Worm (Caenorhabditis elegans) whole organism, late embryonic: ENCODE results near the gene C29F9.2.
A peak's percentile ranks its signal among the peaks of the same experiment; 100 is the strongest.

Experiments
- F13H6.1 ChIP-seq: sonication (generic microtip); optimal IDR thresholded peaks from 2 replicates; lab custom pipeline; 2016; ENCODE audit warnings: missing genetic modification characterization, missing compliant biosample characterization
- K09A11.1 ChIP-seq: sonication (generic microtip); optimal IDR thresholded peaks from 2 replicates; lab custom pipeline; 2017; ENCODE audit warnings: antibody characterized with exemption, mild to moderate bottlenecking, missing genetic modification characterization, missing compliant biosample characterization; ENCODE audit not compliant: insufficient read depth
- ahr-1 ChIP-seq: sonication (generic microtip); optimal IDR thresholded peaks from 2 replicates; lab custom pipeline; 2016; ENCODE audit warnings: missing genetic modification characterization, missing compliant biosample characterization
- ama-1 ChIP-seq: fragments of 150-350 bp; optimal IDR thresholded peaks from 2 replicates; lab custom pipeline; 2014
- ceh-18 ChIP-seq: sonication (generic microtip); optimal IDR thresholded peaks from 2 replicates; lab custom pipeline; 2016; ENCODE audit warnings: missing genetic modification characterization, missing compliant biosample characterization
- ceh-31 ChIP-seq: sonication (generic microtip); optimal IDR thresholded peaks from 2 replicates; lab custom pipeline; 2016; ENCODE audit warnings: missing genetic modification characterization, missing compliant biosample characterization
- ceh-34 ChIP-seq: sonication (generic microtip); optimal IDR thresholded peaks from 2 replicates; lab custom pipeline; 2016; ENCODE audit warnings: mild to moderate bottlenecking, missing genetic modification characterization, missing compliant biosample characterization
- ceh-48 ChIP-seq: sonication (generic microtip); optimal IDR thresholded peaks from 2 replicates; lab custom pipeline; 2016; ENCODE audit warnings: missing genetic modification characterization, inconsistent platforms, missing compliant biosample characterization
- ceh-6 ChIP-seq: fragments of 200-800 bp; sonication (Bioruptor generic); optimal IDR thresholded peaks from 2 replicates; lab custom pipeline; 2018; ENCODE audit warnings: mild to moderate bottlenecking, missing genetic modification characterization, missing compliant biosample characterization
- che-1 ChIP-seq: sonication (generic microtip); optimal IDR thresholded peaks from 2 replicates; lab custom pipeline; 2016; ENCODE audit warnings: mild to moderate bottlenecking, missing genetic modification characterization, missing compliant biosample characterization
- dve-1 ChIP-seq: sonication (generic microtip); optimal IDR thresholded peaks from 2 replicates; lab custom pipeline; 2017; ENCODE audit warnings: antibody characterized with exemption, mild to moderate bottlenecking, missing genetic modification characterization, missing compliant biosample characterization
- eyg-1 ChIP-seq: sonication (generic microtip); optimal IDR thresholded peaks from 2 replicates; lab custom pipeline; 2016; ENCODE audit warnings: missing genotype, missing genetic modification characterization, missing compliant biosample characterization
- fax-1 ChIP-seq: sonication (generic microtip); optimal IDR thresholded peaks from 2 replicates; lab custom pipeline; 2016; ENCODE audit warnings: missing genotype, missing genetic modification characterization, missing compliant biosample characterization
- fkh-6 ChIP-seq: sonication (generic microtip); optimal IDR thresholded peaks from 2 replicates; lab custom pipeline; 2016; ENCODE audit warnings: missing genetic modification characterization, missing compliant biosample characterization
- madf-2 ChIP-seq: sonication (generic microtip); optimal IDR thresholded peaks from 2 replicates; lab custom pipeline; 2017; ENCODE audit warnings: missing genetic modification characterization, missing compliant biosample characterization
- mec-3 ChIP-seq: sonication (generic microtip); optimal IDR thresholded peaks from 2 replicates; lab custom pipeline; 2016; ENCODE audit warnings: borderline replicate concordance, missing genetic modification characterization, missing compliant biosample characterization
- nfya-1 ChIP-seq: sonication (generic microtip); optimal IDR thresholded peaks from 2 replicates; lab custom pipeline; 2017; ENCODE audit warnings: missing genetic modification characterization, mild to moderate bottlenecking, missing compliant biosample characterization, antibody characterized with exemption, moderate library complexity
- nhr-11 ChIP-seq: fragments of 150-350 bp; optimal IDR thresholded peaks from 2 replicates; lab custom pipeline; 2014; ENCODE audit warnings: missing biosample characterization, missing genetic modification characterization
- odd-2 ChIP-seq: sonication (generic microtip); optimal IDR thresholded peaks from 2 replicates; lab custom pipeline; 2017; ENCODE audit warnings: antibody characterized with exemption, mild to moderate bottlenecking, missing genetic modification characterization, missing compliant biosample characterization
- pag-3 ChIP-seq: sonication (generic microtip); optimal IDR thresholded peaks from 2 replicates; lab custom pipeline; 2016; ENCODE audit warnings: missing compliant biosample characterization, missing genetic modification characterization, borderline replicate concordance
- pat-9 ChIP-seq: fragments of 200-800 bp; sonication (Bioruptor generic); optimal IDR thresholded peaks from 2 replicates; lab custom pipeline; 2018; ENCODE audit warnings: mild to moderate bottlenecking, missing genetic modification characterization, moderate library complexity, missing compliant biosample characterization
- pax-1 ChIP-seq: fragments of 150-350 bp; optimal IDR thresholded peaks from 2 replicates; lab custom pipeline; 2014; ENCODE audit warnings: missing biosample characterization, missing genetic modification characterization
- pros-1 ChIP-seq: fragments of 150-350 bp; optimal IDR thresholded peaks from 2 replicates; lab custom pipeline; 2014; ENCODE audit warnings: missing biosample characterization, missing genetic modification reagents, missing genetic modification characterization
- rnt-1 ChIP-seq: sonication (generic microtip); optimal IDR thresholded peaks from 2 replicates; lab custom pipeline; 2016; ENCODE audit warnings: missing genetic modification characterization, missing compliant biosample characterization
- sox-2 ChIP-seq: fragments of 200-800 bp; sonication (Bioruptor generic); IDR thresholded peaks from 2 replicates; pipeline ENCODE4 v1.3.6; 2022; ENCODE audit warnings: missing genetic modification reagents, missing genetic modification characterization, missing compliant biosample characterization
- sox-4 ChIP-seq: sonication (generic microtip); optimal IDR thresholded peaks from 2 replicates; lab custom pipeline; 2017; ENCODE audit warnings: mild to moderate bottlenecking, missing genetic modification characterization, inconsistent platforms, missing compliant biosample characterization
- syd-9 ChIP-seq: sonication (generic microtip); optimal IDR thresholded peaks from 2 replicates; lab custom pipeline; 2016; ENCODE audit warnings: mild to moderate bottlenecking, missing genetic modification characterization, moderate library complexity, missing compliant biosample characterization
- tbx-2 ChIP-seq: sonication (generic microtip); optimal IDR thresholded peaks from 2 replicates; lab custom pipeline; 2016; ENCODE audit warnings: missing genetic modification characterization, missing compliant biosample characterization
- unc-3 ChIP-seq, 2 experiments: fragments of 200-800 bp in 1 of 2; sonication (Bioruptor generic) in 1 of 2; sonication (generic microtip) in 1 of 2; conservative IDR thresholded peaks in 1 of 2; optimal IDR thresholded peaks in 1 of 2; 2 replicates each; pipeline versions ENCODE4 v1.3.6 to Lab custom; 2016 to 2022; ENCODE audit warnings: missing compliant biosample characterization in 2 of 2, missing genetic modification characterization in 2 of 2, missing genetic modification reagents in 1 of 2
- unc-42 ChIP-seq: sonication (generic microtip); optimal IDR thresholded peaks from 2 replicates; lab custom pipeline; 2016; ENCODE audit warnings: missing genotype, missing genetic modification characterization, missing compliant biosample characterization
- unc-55 ChIP-seq: sonication (generic microtip); optimal IDR thresholded peaks from 2 replicates; lab custom pipeline; 2017; ENCODE audit warnings: missing biosample characterization, missing genetic modification reagents, missing genetic modification characterization
- unc-86 ChIP-seq: sonication (generic microtip); optimal IDR thresholded peaks from 2 replicates; lab custom pipeline; 2016; ENCODE audit warnings: missing genetic modification characterization, missing compliant biosample characterization
- zip-5 ChIP-seq: sonication (generic microtip); optimal IDR thresholded peaks from 2 replicates; lab custom pipeline; 2016; ENCODE audit warnings: missing genetic modification characterization, missing compliant biosample characterization
- ztf-16 ChIP-seq: sonication (generic microtip); optimal IDR thresholded peaks from 2 replicates; lab custom pipeline; 2017; ENCODE audit warnings: missing genetic modification characterization, missing compliant biosample characterization

The C29F9.2 gene

DNA sequence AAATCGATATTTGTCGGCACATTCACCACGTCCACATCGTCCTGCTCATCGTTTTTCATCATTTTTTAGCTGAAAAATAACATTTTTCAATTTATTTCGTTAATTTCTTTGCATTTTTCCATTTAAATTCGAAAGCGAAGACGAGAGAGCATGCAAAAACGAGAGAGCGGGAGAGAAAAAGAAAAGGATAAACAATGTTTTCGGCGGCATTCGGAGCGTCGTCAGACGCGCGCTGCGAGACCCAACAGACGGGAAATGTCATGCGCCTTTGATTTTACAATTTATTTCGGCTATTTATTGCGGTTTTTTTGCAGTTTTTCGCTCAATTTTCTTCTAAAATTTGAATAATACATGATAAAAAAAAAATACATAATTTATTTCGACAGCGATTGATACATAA is 44.4 kb upstream of the C29F9.2 start, which contains the start of gene attf-3 (continued):
- TF ChIP-seq dve-1 (tag; lab: Kevin White, UChicago) = peak; percentile 38
- TF ChIP-seq eyg-1 (tag; lab: Kevin White, UChicago) = no peak
- TF ChIP-seq mec-3 (tag; lab: Kevin White, UChicago) = no peak
- peak; percentile 45 for TF ChIP-seq unc-55 (GFP tag; lab: Kevin White, UChicago)

ce11 chrIII:87183-87582 is 43.6 kb upstream of the C29F9.2 start, which contains the start of the genes F54C4.4 and mrpl-40:
Gene F54C4.4 (minus strand): TSS chrIII:87381.
Gene mrpl-40 (plus strand): TSS chrIII:87559.
- peak; percentile 66 for TF ChIP-seq unc-42
- peak; percentile 82 for TF ChIP-seq ceh-48
- no peak for TF ChIP-seq rnt-1 (tag; lab: Kevin White, UChicago)
- peak; percentile 55 for TF ChIP-seq nfya-1 (tag; lab: Kevin White, UChicago)
- peak; percentile 41 for TF ChIP-seq ceh-31
- no peak for TF ChIP-seq che-1 (tag; lab: Kevin White, UChicago)

DNA sequence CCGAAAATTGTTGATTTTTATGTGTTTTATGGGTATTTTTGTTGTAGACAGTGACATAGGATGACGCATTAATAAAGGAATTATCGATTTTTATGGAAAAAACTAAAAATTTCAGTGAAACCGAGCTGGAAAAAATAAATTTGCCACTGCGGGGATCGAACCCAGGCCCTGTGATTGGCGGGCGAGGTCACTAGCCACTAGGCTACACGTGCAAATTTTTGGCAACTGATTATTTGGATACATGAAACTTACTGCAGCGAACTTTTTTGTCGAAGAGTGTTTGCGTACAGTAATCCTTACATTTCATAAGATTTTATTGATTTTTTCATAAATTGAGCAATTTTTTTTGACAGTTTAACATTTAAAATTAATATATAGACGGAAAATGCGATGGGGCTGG is 41.6 kb upstream of the C29F9.2 start:
- no peak for TF ChIP-seq unc-3 (GFP tag; conservative IDR thresholded peaks at IDR 0.05; lab: Robert Waterston, UW)
- no peak for TF ChIP-seq unc-3 (tag; optimal IDR thresholded peaks at IDR 0.05; lab: Kevin White, UChicago)
- no peak for TF ChIP-seq pros-1 (tag; lab: Kevin White, UChicago)
- TF ChIP-seq ama-1 (lab: Kevin White, UChicago) = peak; percentile 54
- TF ChIP-seq nhr-11 (tag; lab: Kevin White, UChicago) = no peak
- TF ChIP-seq tbx-2 (tag; lab: Kevin White, UChicago) = no peak
- TF ChIP-seq fax-1 (tag; lab: Kevin White, UChicago) = no peak
- TF ChIP-seq nfya-1 (tag; lab: Kevin White, UChicago) = peak; percentile 16
- no peak for TF ChIP-seq zip-5 (tag; lab: Kevin White, UChicago)
- TF ChIP-seq fkh-6 (tag; lab: Kevin White, UChicago) = no peak
- no peak for TF ChIP-seq sox-2 (GFP tag; lab: Robert Waterston, UW)
- no peak for TF ChIP-seq mec-3 (tag; lab: Kevin White, UChicago)
- no peak for TF ChIP-seq pat-9 (tag; lab: Kevin White, UChicago)
- TF ChIP-seq pag-3 (tag; lab: Kevin White, UChicago) = no peak
- TF ChIP-seq ahr-1 (tag; lab: Kevin White, UChicago) = no peak
- no peak for TF ChIP-seq ceh-6 (GFP tag; lab: Kevin White, UChicago)
- TF ChIP-seq che-1 (tag; lab: Kevin White, UChicago) = peak; percentile 25
- TF ChIP-seq unc-86 (tag; lab: Kevin White, UChicago) = no peak
- TF ChIP-seq ztf-16 (tag; lab: Kevin White, UChicago) = no peak
- no peak for TF ChIP-seq dve-1 (tag; lab: Kevin White, UChicago)
- TF ChIP-seq madf-2 (tag; lab: Kevin White, UChicago) = no peak
- no peak for TF ChIP-seq K09A11.1
- no peak for TF ChIP-seq syd-9 (tag; lab: Kevin White, UChicago)
- TF ChIP-seq pax-1 (tag; lab: Kevin White, UChicago) = no peak
- no peak for TF ChIP-seq F13H6.1 (tag; lab: Kevin White, UChicago)

DNA sequence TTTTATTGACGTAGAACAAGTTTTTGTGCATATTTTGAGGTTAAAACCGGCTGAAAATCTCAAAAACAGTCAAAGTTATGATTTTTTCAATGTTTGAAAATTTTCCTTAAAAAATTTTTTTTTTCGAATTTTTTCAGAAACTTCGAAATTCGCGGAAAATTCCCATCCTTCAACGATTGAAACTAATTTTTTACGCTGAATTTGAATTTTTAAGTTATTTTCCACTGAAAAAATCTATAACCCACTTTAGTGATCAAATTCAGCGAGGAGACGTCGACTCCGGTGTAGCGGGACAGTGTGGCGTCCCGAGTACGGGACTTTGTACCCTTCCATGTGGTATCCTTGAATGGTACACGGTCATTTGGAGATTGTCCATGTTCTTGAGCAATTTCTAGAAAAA is 38.5 kb upstream of the C29F9.2 start:
- TF ChIP-seq sox-4 (tag; lab: Kevin White, UChicago) = no peak
- TF ChIP-seq pag-3 (tag; lab: Kevin White, UChicago) = no peak
- no peak for TF ChIP-seq ceh-34 (tag; lab: Kevin White, UChicago)
- TF ChIP-seq odd-2 (tag; lab: Kevin White, UChicago) = no peak
- no peak for TF ChIP-seq K09A11.1
- no peak for TF ChIP-seq ceh-48
- no peak for TF ChIP-seq eyg-1 (tag; lab: Kevin White, UChicago)
- no peak for TF ChIP-seq ceh-18 (tag; lab: Kevin White, UChicago)
- no peak for TF ChIP-seq unc-42
